Worm (Caenorhabditis elegans): ENCODE results near the gene ZK666.14.

The ZK666.14 gene

ce11 chrII:10494467-10494866, at the start of gene ZK666.14:
Gene ZK666.14 (plus strand): TSS chrII:10494767.
- TF ChIP-seq T20F7.1 (GFP tag; optimal IDR thresholded peaks at IDR 0.05), result no peak
- no peak for TF ChIP-seq lin-15B (tag; optimal IDR thresholded peaks at IDR 0.05)
- no peak for TF ChIP-seq egl-43 (GFP tag; IDR thresholded peaks at IDR 0.05)
- no peak for TF ChIP-seq nhr-6 (tag; optimal IDR thresholded peaks at IDR 0.05)
- no peak for TF ChIP-seq gei-8 (GFP tag; optimal IDR thresholded peaks at IDR 0.05)
- TF ChIP-seq spr-3 (GFP tag; optimal IDR thresholded peaks at IDR 0.05), result no peak
- no peak for TF ChIP-seq zag-1 (tag; optimal IDR thresholded peaks at IDR 0.05)

- TF ChIP-seq lsy-2 (tag; optimal IDR thresholded peaks at IDR 0.05) (peak in 1 of 2 experiments; percentile 80), php-3 (GFP tag; IDR thresholded peaks at IDR 0.05) (no peak), ctbp-1 (GFP tag; IDR thresholded peaks at IDR 0.05) (no peak), Y105C5A.15 (GFP tag; IDR thresholded peaks at IDR 0.05) (no peak), aha-1 (tag) (peak; percentile 71), hlh-11 (tag; optimal IDR thresholded peaks at IDR 0.05) (peak; percentile 35), hlh-30 (tag; optimal IDR thresholded peaks at IDR 0.05; ENCODE audit: insufficient read depth) (peak; percentile 23), nhr-25 (tag; optimal IDR thresholded peaks at IDR 0.05; ENCODE audit: borderline replicate concordance, insufficient read depth) (no peak), lin-15B (tag; optimal IDR thresholded peaks at IDR 0.05) (no peak), dmd-6 (GFP tag; IDR thresholded peaks at IDR 0.05) (no peak), T20F7.1 (GFP tag; optimal IDR thresholded peaks at IDR 0.05) (peak; percentile 36), F49E8.2 (tag; optimal IDR thresholded peaks at IDR 0.05; ENCODE audit: borderline replicate concordance) (no peak), daf-16 (GFP tag; optimal IDR thresholded peaks at IDR 0.05) (peak in 1 of 2 experiments; percentile 97), daf-16 (tag; optimal IDR thresholded peaks at IDR 0.05) (peak; percentile 1), arid-1 (GFP tag; conservative IDR thresholded peaks at IDR 0.05) (no peak)
Measured at ce11 chrII:10444971-10445707, 49.4 kb upstream of the ZK666.14 start.

ce11 chrII:10445738-10446137, 48.8 kb upstream of the ZK666.14 start:
- no peak for TF ChIP-seq snpc-4 (tag; optimal IDR thresholded peaks at IDR 0.05)
- peak; percentile 51 to 67 for TF ChIP-seq mdl-1 (tag; optimal IDR thresholded peaks at IDR 0.05)
- TF ChIP-seq nhr-48 (tag; optimal IDR thresholded peaks at IDR 0.05), result no peak
- TF ChIP-seq rbr-2 (tag; optimal IDR thresholded peaks at IDR 0.05), result peak; percentile 33
- TF ChIP-seq F37D6.2 (tag; optimal IDR thresholded peaks at IDR 0.05), result no peak
- TF ChIP-seq daf-12 (tag; optimal IDR thresholded peaks at IDR 0.05), result no peak
- no peak for TF ChIP-seq lin-39 (tag; optimal IDR thresholded peaks at IDR 0.05)
- no peak for TF ChIP-seq aly-2 (tag; optimal IDR thresholded peaks at IDR 0.05)
- TF ChIP-seq ZK337.2 (GFP tag; IDR thresholded peaks at IDR 0.05), result no peak
- no peak for TF ChIP-seq php-3 (GFP tag; IDR thresholded peaks at IDR 0.05)
- no peak for TF ChIP-seq pha-4 (GFP tag; IDR thresholded peaks at IDR 0.05)
- peak; percentile 8 for TF ChIP-seq pha-4 (tag; optimal IDR thresholded peaks at IDR 0.05)
- TF ChIP-seq lir-3 (tag; optimal IDR thresholded peaks at IDR 0.05), result no peak
- TF ChIP-seq hmg-1.1 (GFP tag; IDR thresholded peaks at IDR 0.05), result peak; percentile 64
- TF ChIP-seq vab-7 (GFP tag; IDR thresholded peaks at IDR 0.05), result no peak
- no peak for TF ChIP-seq lin-29 (GFP tag; IDR thresholded peaks at IDR 0.05)
- peak in 1 of 2 experiments; percentile 30 for TF ChIP-seq hif-1 (tag; optimal IDR thresholded peaks at IDR 0.05)
- peak; percentile 3 for TF ChIP-seq mep-1 (tag; optimal IDR thresholded peaks at IDR 0.05)
- no peak for TF ChIP-seq zag-1 (tag; optimal IDR thresholded peaks at IDR 0.05)
- no peak for TF ChIP-seq set-16 (GFP tag; IDR thresholded peaks at IDR 0.05)
- peak; percentile 83 for TF ChIP-seq aha-1 (tag)
- TF ChIP-seq T26A8.4 (GFP tag; IDR thresholded peaks at IDR 0.05), result no peak
- TF ChIP-seq ama-1 (optimal IDR thresholded peaks at IDR 0.05), result peak; percentile 23
- no peak for TF ChIP-seq dmd-9 (GFP tag; IDR thresholded peaks at IDR 0.05)
- TF ChIP-seq ceh-20 (GFP tag; IDR thresholded peaks at IDR 0.05), result no peak
- TF ChIP-seq madf-9 (GFP tag; conservative IDR thresholded peaks at IDR 0.05), result no peak
- TF ChIP-seq nhr-11 (tag; optimal IDR thresholded peaks at IDR 0.05), result peak; percentile 75
- no peak for TF ChIP-seq tag-97 (GFP tag; IDR thresholded peaks at IDR 0.05)
- TF ChIP-seq mdt-29 (GFP tag; IDR thresholded peaks at IDR 0.05), result no peak
- TF ChIP-seq nhr-77 (tag; optimal IDR thresholded peaks at IDR 0.05), result no peak
- no peak for TF ChIP-seq saeg-2 (GFP tag; IDR thresholded peaks at IDR 0.05)

Measured in whole organism, L4 larva.